Fruit fly (Drosophila melanogaster) whole organism, wandering third instar larva: Measurements from ENCODE around the gene Rab3-GEF.

ENCODE experiments used
- Abd-B ChIP-seq: fragments of >200 bp; optimal IDR thresholded peaks from 2 replicates; lab custom pipeline; 2017; ENCODE audit warnings: missing biosample characterization, missing genetic modification characterization
- CG32264 ChIP-seq: fragments of 200-800 bp; sonication (Bioruptor generic); optimal IDR thresholded peaks from 2 replicates; lab custom pipeline; 2016; ENCODE audit warnings: missing biosample characterization, missing genetic modification characterization
- CG9705 ChIP-seq: fragments of 200-800 bp; sonication (Bioruptor generic); optimal IDR thresholded peaks from 2 replicates; lab custom pipeline; 2018; ENCODE audit warnings: missing biosample characterization, mild to moderate bottlenecking, missing genetic modification characterization
- CrebA ChIP-seq: fragments of 200-800 bp; sonication (Bioruptor generic); optimal IDR thresholded peaks from 2 replicates; lab custom pipeline; 2016; ENCODE audit warnings: missing biosample characterization, mild to moderate bottlenecking, missing genetic modification characterization, borderline replicate concordance
- Dfd ChIP-seq: fragments of >200 bp; optimal IDR thresholded peaks from 2 replicates; lab custom pipeline; 2017; ENCODE audit warnings: missing biosample characterization, missing genetic modification characterization
- Dif ChIP-seq: fragments of 200-275, 200-300 bp; sonication (Bioruptor generic); optimal IDR thresholded peaks from 2 replicates; lab custom pipeline; 2018; ENCODE audit warnings: missing biosample characterization, missing genetic modification characterization; ENCODE audit not compliant: partially characterized antibody
- HLH106 ChIP-seq: fragments of 200-800 bp; optimal IDR thresholded peaks from 3 replicates; lab custom pipeline; 2019; ENCODE audit warnings: missing biosample characterization, mild to moderate bottlenecking, missing genetic modification characterization, moderate library complexity
- Hr78 ChIP-seq: fragments of >200 bp; optimal IDR thresholded peaks from 2 replicates; lab custom pipeline; 2017; ENCODE audit warnings: missing biosample characterization, missing genetic modification characterization
- Hr83 ChIP-seq: fragments of 200-300 bp; sonication (Bioruptor generic); optimal IDR thresholded peaks from 2 replicates; lab custom pipeline; 2016; ENCODE audit warnings: missing biosample characterization, mild to moderate bottlenecking, missing genetic modification characterization, moderate library complexity; ENCODE audit not compliant: poor library complexity, severe bottlenecking
- Mio ChIP-seq: sonication (Bioruptor generic); optimal IDR thresholded peaks from 2 replicates; lab custom pipeline; 2016; ENCODE audit warnings: missing biosample characterization, missing genetic modification characterization
- OdsH ChIP-seq: fragments of 200-800 bp; sonication (Bioruptor generic); optimal IDR thresholded peaks from 2 replicates; lab custom pipeline; 2016; ENCODE audit warnings: missing biosample characterization, mild to moderate bottlenecking, missing genetic modification characterization
- Rel ChIP-seq, 2 experiments: fragments of 200-800 bp; sonication (Bioruptor generic) in 1 of 2; optimal IDR thresholded peaks; 2 replicates in 1 of 2; 3 replicates in 1 of 2; lab custom pipeline; 2016 to 2019; ENCODE audit warnings: mild to moderate bottlenecking in 2 of 2, missing biosample characterization in 2 of 2, missing genetic modification characterization in 2 of 2, moderate library complexity in 1 of 2
- Sp1 ChIP-seq: fragments of 200-800 bp; sonication (Bioruptor generic); optimal IDR thresholded peaks from 3 replicates; lab custom pipeline; 2019; ENCODE audit warnings: missing biosample characterization, mild to moderate bottlenecking, missing genetic modification characterization, moderate library complexity
- Vsx2 ChIP-seq: fragments of 200-300, 225-300 bp; sonication (Bioruptor generic); optimal IDR thresholded peaks from 2 replicates; lab custom pipeline; 2018; ENCODE audit warnings: missing biosample characterization, missing genetic modification characterization; ENCODE audit not compliant: partially characterized antibody
- br ChIP-seq: fragments of 200-800 bp; sonication (Bioruptor generic); optimal IDR thresholded peaks from 2 replicates; lab custom pipeline; 2016; ENCODE audit warnings: missing biosample characterization, missing genetic modification characterization
- brk ChIP-seq: fragments of 200-800 bp; sonication (Bioruptor generic); optimal IDR thresholded peaks from 2 replicates; lab custom pipeline; 2016; ENCODE audit warnings: missing biosample characterization, mild to moderate bottlenecking, missing genetic modification characterization
- dl ChIP-seq, 2 experiments: fragments of 175-275, 200-275 bp in 1 of 2; fragments of 200-275 bp in 1 of 2; sonication (Bioruptor generic); optimal IDR thresholded peaks; lab custom pipeline; 2018; ENCODE audit warnings: mild to moderate bottlenecking in 2 of 2, missing biosample characterization in 2 of 2, missing genetic modification characterization in 2 of 2, moderate library complexity in 2 of 2; ENCODE audit not compliant: partially characterized antibody in 2 of 2, insufficient read depth in 1 of 2
- dmrt93B ChIP-seq: fragments of 200-800 bp; sonication (Bioruptor generic); optimal IDR thresholded peaks from 2 replicates; lab custom pipeline; 2018; ENCODE audit warnings: missing biosample characterization, mild to moderate bottlenecking, missing genetic modification characterization
- dsf ChIP-seq: sonication (Bioruptor generic); optimal IDR thresholded peaks from 2 replicates; lab custom pipeline; 2016; ENCODE audit warnings: missing biosample characterization, missing genetic modification characterization, borderline replicate concordance
- ey ChIP-seq: fragments of 200-800 bp; sonication (Bioruptor generic); optimal IDR thresholded peaks from 2 replicates; lab custom pipeline; 2016; ENCODE audit warnings: missing biosample characterization, missing genetic modification characterization
- fru ChIP-seq: fragments of 200-800 bp; sonication (Bioruptor generic); optimal IDR thresholded peaks from 3 replicates; lab custom pipeline; 2016; ENCODE audit warnings: missing biosample characterization, mild to moderate bottlenecking, missing genetic modification characterization
- h ChIP-seq: fragments of 200-800 bp; sonication (Bioruptor generic); optimal IDR thresholded peaks from 3 replicates; lab custom pipeline; 2016; ENCODE audit warnings: missing biosample characterization, mild to moderate bottlenecking, missing genetic modification characterization
- lola ChIP-seq: fragments of >200 bp; optimal IDR thresholded peaks from 2 replicates; lab custom pipeline; 2017; ENCODE audit warnings: missing biosample characterization, missing genetic modification characterization
- pan ChIP-seq: fragments of >200 bp; optimal IDR thresholded peaks from 2 replicates; lab custom pipeline; 2017
- psq ChIP-seq: fragments of 200-800 bp; sonication (Bioruptor generic); optimal IDR thresholded peaks from 3 replicates; lab custom pipeline; 2017; ENCODE audit warnings: missing biosample characterization, mild to moderate bottlenecking, missing genetic modification characterization, moderate library complexity
- rgr ChIP-seq: fragments of 200-800 bp; sonication (Bioruptor generic); optimal IDR thresholded peaks from 3 replicates; lab custom pipeline; 2016; ENCODE audit warnings: missing biosample characterization, mild to moderate bottlenecking, missing genetic modification characterization
- sv ChIP-seq: fragments of 200-800 bp; sonication (Bioruptor generic); optimal IDR thresholded peaks from 3 replicates; lab custom pipeline; 2016; ENCODE audit warnings: missing biosample characterization, missing genetic modification characterization
- tai ChIP-seq: sonication (Bioruptor generic); optimal IDR thresholded peaks from 2 replicates; lab custom pipeline; 2016; ENCODE audit warnings: missing biosample characterization, missing genetic modification characterization
- usp ChIP-seq: fragments of >200 bp; optimal IDR thresholded peaks from 2 replicates; lab custom pipeline; 2017; ENCODE audit warnings: missing biosample characterization, missing genetic modification characterization
- woc ChIP-seq: sonication (Bioruptor generic); optimal IDR thresholded peaks from 2 replicates; lab custom pipeline; 2016; ENCODE audit warnings: missing biosample characterization, mild to moderate bottlenecking, missing genetic modification characterization

Rab3-GEF gene

dm6 chrX:15111888-15112287 lies 22.4 kb downstream of the Rab3-GEF start:
- no peak for TF ChIP-seq Vsx2 (GFP tag; lab: Kevin White, UChicago)
- TF ChIP-seq OdsH (GFP tag; lab: Kevin White, UChicago), result no peak
- TF ChIP-seq lola, result no peak
- TF ChIP-seq Dfd (GFP tag; lab: Kevin White, UChicago), result peak; percentile 98
- no peak for TF ChIP-seq Hr78 (GFP tag; lab: Kevin White, UChicago)
- TF ChIP-seq, all 38 proteins: peak for 1

dm6 chrX:15116397-15116796 lies 26.9 kb downstream of the Rab3-GEF start, which contains the start of gene Cyp4s3:
Gene Cyp4s3, minus strand, starts transcription at chrX:15116542.
- TF ChIP-seq HLH106 (tag; lab: Kevin White, UChicago) (no peak), lola (no peak), Dif (GFP tag; lab: Kevin White, UChicago) (no peak), Vsx2 (GFP tag; lab: Kevin White, UChicago) (no peak), Rel (GFP tag; optimal IDR thresholded peaks at IDR 0.05; lab: Kevin White, UChicago) (no peak), Rel (tag; optimal IDR thresholded peaks at IDR 0.05; lab: Kevin White, UChicago) (no peak), sv (GFP tag; lab: Kevin White, UChicago) (no peak)

dm6 chrX:15120116-15120515 lies 30.6 kb downstream of the Rab3-GEF start:
- TF ChIP-seq woc (no peak), rgr (no peak), CG32264 (no peak), Rel (GFP tag; optimal IDR thresholded peaks at IDR 0.05; lab: Kevin White, UChicago) (no peak), Rel (tag; optimal IDR thresholded peaks at IDR 0.05; lab: Kevin White, UChicago) (no peak), Sp1 (GFP tag; lab: Kevin White, UChicago) (no peak), dsf (no peak), CrebA (GFP tag; lab: Kevin White, UChicago) (no peak), br (GFP tag; lab: Kevin White, UChicago) (no peak), dl (GFP tag; optimal IDR thresholded peaks at IDR 0.05; lab: Kevin White, UChicago; ENCODE audit: insufficient read depth in 1 of 2, partially characterized antibody in 2 of 2) (no peak), CG9705 (GFP tag; lab: Kevin White, UChicago) (no peak), dmrt93B (GFP tag; lab: Kevin White, UChicago) (no peak), Dif (GFP tag; lab: Kevin White, UChicago) (no peak), sv (GFP tag; lab: Kevin White, UChicago) (no peak), fru (no peak), ey (no peak), lola (no peak)

dm6 chrX:15121714-15122113 lies 32.2 kb downstream of the Rab3-GEF start:
- no peak for TF ChIP-seq Hr83
- TF ChIP-seq tai, result no peak
- no peak for TF ChIP-seq dsf
- no peak for TF ChIP-seq Vsx2 (GFP tag; lab: Kevin White, UChicago)
- no peak for TF ChIP-seq sv (GFP tag; lab: Kevin White, UChicago)
- TF ChIP-seq Mio (GFP tag; lab: Kevin White, UChicago), result no peak
- no peak for TF ChIP-seq psq (GFP tag; lab: Kevin White, UChicago)
- TF ChIP-seq brk (GFP tag; lab: Kevin White, UChicago), result no peak
- TF ChIP-seq HLH106 (tag; lab: Kevin White, UChicago), result no peak
- TF ChIP-seq h (GFP tag; lab: Kevin White, UChicago), result no peak
- TF ChIP-seq CG9705 (GFP tag; lab: Kevin White, UChicago), result no peak
- no peak for TF ChIP-seq CG32264
- no peak for TF ChIP-seq Abd-B (GFP tag; lab: Kevin White, UChicago)
- TF ChIP-seq pan (lab: Kevin White, UChicago), result no peak
- TF ChIP-seq Sp1 (GFP tag; lab: Kevin White, UChicago), result no peak

dm6 chrX:15123418-15123994 lies 34.0 kb downstream of the Rab3-GEF start:
- TF ChIP-seq lola, result no peak
- TF ChIP-seq usp, result no peak
- TF ChIP-seq CG32264, result no peak
- TF ChIP-seq Dfd (GFP tag; lab: Kevin White, UChicago), result no peak
- TF ChIP-seq h (GFP tag; lab: Kevin White, UChicago), result no peak
- no peak for TF ChIP-seq HLH106 (tag; lab: Kevin White, UChicago)
- no peak for TF ChIP-seq Dif (GFP tag; lab: Kevin White, UChicago)
- TF ChIP-seq rgr, result no peak
- no peak for TF ChIP-seq Vsx2 (GFP tag; lab: Kevin White, UChicago)
- no peak for TF ChIP-seq dmrt93B (GFP tag; lab: Kevin White, UChicago)
- no peak for TF ChIP-seq Rel (GFP tag; optimal IDR thresholded peaks at IDR 0.05; lab: Kevin White, UChicago)
- no peak for TF ChIP-seq Rel (tag; optimal IDR thresholded peaks at IDR 0.05; lab: Kevin White, UChicago)
- TF ChIP-seq Sp1 (GFP tag; lab: Kevin White, UChicago), result no peak
